Fruit fly (Drosophila melanogaster) whole organism, embryonic: ENCODE data around the gene Ptpmeg2.

ENCODE experiments used
- Bgb ChIP-seq: fragments of 200-800 bp; sonication (Bioruptor generic); IDR thresholded peaks from 2 replicates; pipeline ENCODE4 v1.3.6; 2022; ENCODE audit warnings: missing biosample characterization, missing genetic modification characterization; ENCODE audit not compliant: partially characterized antibody
- CG11093 ChIP-seq: fragments of 200-800 bp; sonication (Bioruptor generic); IDR thresholded peaks from 3 replicates; pipeline ENCODE4 v1.3.6; 2022; ENCODE audit warnings: missing biosample characterization, missing genetic modification characterization
- CG11398 ChIP-seq: fragments of 200-800 bp; sonication (Bioruptor generic); optimal IDR thresholded peaks from 2 replicates; lab custom pipeline; 2016; ENCODE audit warnings: missing biosample characterization, missing genetic modification characterization
- CG12659 ChIP-seq: fragments of 200-800 bp; sonication (Bioruptor generic); optimal IDR thresholded peaks from 3 replicates; lab custom pipeline; 2017; ENCODE audit warnings: mild to moderate bottlenecking, missing biosample characterization, missing genetic modification reagents, missing genetic modification characterization
- CG13287 ChIP-seq: fragments of 200-800 bp; sonication (Bioruptor generic); IDR thresholded peaks from 2 replicates; pipeline ENCODE4 v1.3.6; 2022; ENCODE audit warnings: missing biosample characterization, missing genetic modification characterization; ENCODE audit not compliant: partially characterized antibody
- CG14860 ChIP-seq: fragments of 200-800 bp; sonication (Bioruptor generic); IDR thresholded peaks from 3 replicates; pipeline ENCODE4 v1.3.6; 2022; ENCODE audit warnings: missing biosample characterization, missing genetic modification characterization; ENCODE audit not compliant: partially characterized antibody
- CG15696 ChIP-seq: fragments of 200-800 bp; sonication (Bioruptor generic); optimal IDR thresholded peaks from 2 replicates; lab custom pipeline; 2019; ENCODE audit warnings: missing biosample characterization, mild to moderate bottlenecking, missing genetic modification characterization, moderate library complexity
- CG16813 ChIP-seq: fragments of 200-800 bp; sonication (Bioruptor generic); IDR thresholded peaks from 3 replicates; pipeline ENCODE4 v1.3.6; 2022; ENCODE audit warnings: missing biosample characterization, missing genetic modification characterization; ENCODE audit not compliant: partially characterized antibody
- CG17328 ChIP-seq: fragments of 200-800 bp; sonication (Bioruptor generic); IDR thresholded peaks from 2 replicates; pipeline ENCODE4 v1.3.6; 2022; ENCODE audit warnings: missing biosample characterization, missing genetic modification characterization
- CG17361 ChIP-seq: fragments of 200-800 bp; sonication (Bioruptor generic); IDR thresholded peaks from 3 replicates; pipeline ENCODE4 v1.3.6; 2022; ENCODE audit warnings: missing biosample characterization, missing genetic modification characterization
- CG2129 ChIP-seq: fragments of 200-800 bp; sonication (Bioruptor generic); IDR thresholded peaks from 2 replicates; pipeline ENCODE4 v1.3.6; 2022; ENCODE audit warnings: missing biosample characterization, missing genetic modification characterization; ENCODE audit not compliant: partially characterized antibody
- CG2889 ChIP-seq: fragments of 200-800 bp; sonication (Bioruptor generic); IDR thresholded peaks from 3 replicates; pipeline ENCODE4 v1.3.6; 2022; ENCODE audit warnings: missing biosample characterization, missing genetic modification characterization
- CG33557 ChIP-seq: fragments of 200-800 bp; sonication (Bioruptor generic); optimal IDR thresholded peaks from 2 replicates; lab custom pipeline; 2019; ENCODE audit warnings: missing biosample characterization, mild to moderate bottlenecking, missing genetic modification characterization, moderate library complexity
- CG3726 ChIP-seq: fragments of 200-800 bp; sonication (Bioruptor generic); IDR thresholded peaks from 3 replicates; pipeline ENCODE4, ENCODE4 v1.3.6; 2022; ENCODE audit warnings: missing biosample characterization, missing genetic modification characterization
- CG6254 ChIP-seq: fragments of 200-800 bp; sonication (Bioruptor generic); optimal IDR thresholded peaks from 3 replicates; lab custom pipeline; 2017; ENCODE audit warnings: mild to moderate bottlenecking, missing biosample characterization, missing genetic modification reagents, missing genetic modification characterization
- CG7987 ChIP-seq: fragments of 200-800 bp; sonication (Bioruptor generic); optimal IDR thresholded peaks from 2 replicates; lab custom pipeline; 2018; ENCODE audit warnings: missing biosample characterization, mild to moderate bottlenecking, missing genetic modification characterization, moderate library complexity
- CG8281 ChIP-seq: fragments of 200-800 bp; sonication (Bioruptor generic); optimal IDR thresholded peaks from 2 replicates; lab custom pipeline; 2018; ENCODE audit warnings: missing biosample characterization, mild to moderate bottlenecking, missing genetic modification characterization, moderate library complexity
- D ChIP-seq, 2 experiments: fragments of 200-800 bp in 1 of 2; fragments of >200 bp in 1 of 2; sonication (Bioruptor generic) in 1 of 2; optimal IDR thresholded peaks; 2 replicates in 1 of 2; 3 replicates in 1 of 2; lab custom pipeline; 2017; ENCODE audit warnings: mild to moderate bottlenecking in 1 of 2, missing biosample characterization in 1 of 2, missing genetic modification characterization in 1 of 2, missing genetic modification reagents in 1 of 2
- Dll ChIP-seq: fragments of 200-800 bp; sonication (Bioruptor generic); IDR thresholded peaks from 4 replicates; pipeline ENCODE4 v1.3.6; 2022; ENCODE audit warnings: missing biosample characterization, missing genetic modification characterization; ENCODE audit not compliant: partially characterized antibody
- E2f1 ChIP-seq: fragments of 200-800 bp; sonication (Bioruptor generic); IDR thresholded peaks from 2 replicates; pipeline ENCODE4 v1.3.6; 2022; ENCODE audit warnings: missing biosample characterization, missing genetic modification characterization
- Ets65A ChIP-seq: fragments of 200-800 bp; sonication (Bioruptor generic); peaks from one replicate; lab custom pipeline; 2016; ENCODE audit warnings: missing biosample characterization, missing genetic modification characterization
- Fer3 ChIP-seq: fragments of 200-800 bp; sonication (Bioruptor generic); optimal IDR thresholded peaks from 2 replicates; lab custom pipeline; 2018; ENCODE audit warnings: missing biosample characterization, mild to moderate bottlenecking, missing genetic modification characterization, moderate library complexity
- H2.0 ChIP-seq: fragments of 200-800 bp; sonication (Bioruptor generic); IDR thresholded peaks from 2 replicates; pipeline ENCODE4 v1.3.6; 2022; ENCODE audit warnings: missing biosample characterization, missing genetic modification characterization
- HLH3B ChIP-seq: fragments of 200-800 bp; sonication (Bioruptor generic); IDR thresholded peaks from 2 replicates; pipeline ENCODE4 v1.3.6; 2022; ENCODE audit warnings: missing biosample characterization, missing genetic modification characterization
- HLH4C ChIP-seq: fragments of 200-800 bp; sonication (Bioruptor generic); IDR thresholded peaks from 3 replicates; pipeline ENCODE4 v1.3.6; 2022; ENCODE audit warnings: missing biosample characterization, missing genetic modification characterization; ENCODE audit not compliant: partially characterized antibody
- Nf-YA ChIP-seq: fragments of 200-800 bp; sonication (Bioruptor generic); IDR thresholded peaks from 2 replicates; pipeline ENCODE4 v1.3.6; 2022; ENCODE audit warnings: missing biosample characterization, missing genetic modification characterization
- Ssrp ChIP-seq: fragments of 200-800 bp; sonication (Bioruptor generic); optimal IDR thresholded peaks from 2 replicates; lab custom pipeline; 2018; ENCODE audit warnings: missing biosample characterization, mild to moderate bottlenecking, missing genetic modification characterization, moderate library complexity
- amos ChIP-seq: fragments of 200-800 bp; sonication (Bioruptor generic); IDR thresholded peaks from 2 replicates; pipeline ENCODE4 v1.3.6; 2022; ENCODE audit warnings: missing biosample characterization, missing genetic modification characterization; ENCODE audit not compliant: partially characterized antibody
- ash1 ChIP-seq: fragments of 200-800 bp; sonication (Bioruptor generic); optimal IDR thresholded peaks from 2 replicates; lab custom pipeline; 2018; ENCODE audit warnings: missing biosample characterization, mild to moderate bottlenecking, missing genetic modification characterization
- az2 ChIP-seq: fragments of 200-800 bp; sonication (Bioruptor generic); optimal IDR thresholded peaks from 3 replicates; lab custom pipeline; 2016; ENCODE audit warnings: missing biosample characterization, missing genetic modification characterization
- bbx ChIP-seq: fragments of 200-800 bp; sonication (Bioruptor generic); IDR thresholded peaks from 2 replicates; pipeline ENCODE4 v1.3.6; 2022; ENCODE audit warnings: missing biosample characterization, missing genetic modification characterization; ENCODE audit not compliant: partially characterized antibody
- cas ChIP-seq: fragments of 200-800 bp; sonication (Bioruptor generic); IDR thresholded peaks from 2 replicates; pipeline ENCODE4 v1.3.6; 2022; ENCODE audit warnings: missing biosample characterization, missing genetic modification characterization
- danr ChIP-seq: fragments of 200-800 bp; sonication (Bioruptor generic); IDR thresholded peaks from 2 replicates; pipeline ENCODE4 v1.3.6; 2022; ENCODE audit warnings: missing biosample characterization, missing genetic modification characterization
- exex ChIP-seq: fragments of 200-800 bp; sonication (Bioruptor generic); optimal IDR thresholded peaks from 4 replicates; lab custom pipeline; 2018; ENCODE audit warnings: missing biosample characterization, mild to moderate bottlenecking, missing genetic modification characterization, moderate library complexity
- fd102C ChIP-seq: fragments of 200-800 bp; sonication (Bioruptor generic); optimal IDR thresholded peaks from 2 replicates; lab custom pipeline; 2018; ENCODE audit warnings: missing biosample characterization, mild to moderate bottlenecking, missing genetic modification characterization, moderate library complexity
- fd96Cb ChIP-seq: fragments of 200-800 bp; sonication (Bioruptor generic); optimal IDR thresholded peaks from 2 replicates; lab custom pipeline; 2018; ENCODE audit warnings: missing biosample characterization, mild to moderate bottlenecking, missing genetic modification characterization, moderate library complexity
- grau ChIP-seq: fragments of 200-800 bp; optimal IDR thresholded peaks from 3 replicates; lab custom pipeline; 2019; ENCODE audit warnings: missing biosample characterization, mild to moderate bottlenecking, missing genetic modification characterization, moderate library complexity
- ind ChIP-seq: fragments of 200-800 bp; sonication (Bioruptor generic); optimal IDR thresholded peaks from 3 replicates; lab custom pipeline; 2016; ENCODE audit warnings: missing biosample characterization, missing genetic modification characterization
- kay ChIP-seq: fragments of 200-800 bp; sonication (Bioruptor generic); optimal IDR thresholded peaks from 2 replicates; lab custom pipeline; 2016; ENCODE audit warnings: missing biosample characterization, missing genetic modification characterization
- lbe ChIP-seq: fragments of 200-800 bp; sonication (Bioruptor generic); optimal IDR thresholded peaks from 2 replicates; lab custom pipeline; 2016; ENCODE audit warnings: missing biosample characterization, mild to moderate bottlenecking, missing genetic modification characterization
- prd ChIP-seq, 3 experiments: fragments of >200 bp in 2 of 3; fragments of 200-800 bp in 1 of 3; sonication (Bioruptor generic) in 1 of 3; optimal IDR thresholded peaks in 2 of 3; IDR thresholded peaks in 1 of 3; 2 replicates in 2 of 3; 3 replicates in 1 of 3; pipeline versions ENCODE4 v1.3.6 to Lab custom; 2017 to 2022; ENCODE audit warnings: missing biosample characterization in 1 of 3, missing genetic modification characterization in 1 of 3
- pzg ChIP-seq: fragments of 200-800 bp; sonication (Bioruptor generic); optimal IDR thresholded peaks from 3 replicates; lab custom pipeline; 2018; ENCODE audit warnings: missing biosample characterization, mild to moderate bottlenecking, missing genetic modification characterization, moderate library complexity
- repo ChIP-seq: fragments of 200-800 bp; sonication (Bioruptor generic); optimal IDR thresholded peaks from 2 replicates; lab custom pipeline; 2016; ENCODE audit warnings: missing biosample characterization, missing genetic modification characterization
- sc ChIP-seq, 3 experiments: fragments of >200 bp in 2 of 3; fragments of 200-800 bp in 1 of 3; sonication (Bioruptor generic) in 1 of 3; optimal IDR thresholded peaks; 2 replicates in 2 of 3; 3 replicates in 1 of 3; lab custom pipeline; 2017; ENCODE audit warnings: mild to moderate bottlenecking in 1 of 3, missing biosample characterization in 1 of 3, missing genetic modification characterization in 1 of 3, missing genetic modification reagents in 1 of 3
- tgo ChIP-seq: fragments of 200-800 bp; sonication (Bioruptor generic); IDR thresholded peaks from 3 replicates; pipeline ENCODE4 v1.3.6; 2022; ENCODE audit warnings: missing biosample characterization, missing genetic modification characterization
- vnd ChIP-seq: fragments of 200-800 bp; sonication (Bioruptor generic); IDR thresholded peaks from 3 replicates; pipeline ENCODE4 v1.3.6; 2022; ENCODE audit warnings: missing biosample characterization, missing genetic modification characterization; ENCODE audit not compliant: partially characterized antibody

Ptpmeg2 gene

dm6 chrX:9658865-9659339 is at the start of gene Ptpmeg2 (continued):
- no peak for TF ChIP-seq cas (GFP tag; lab: Robert Waterston, UW)
- TF ChIP-seq CG17328 (GFP tag; lab: Robert Waterston, UW), result 0 out of 2 replicates have a peak, but pooled peaks have one; percentile 35
- peak; percentile 30 for TF ChIP-seq fd102C
- no peak for TF ChIP-seq CG11093
- TF ChIP-seq CG3726, result no peak
- TF ChIP-seq lbe (GFP tag; lab: Kevin White, UChicago), result peak; percentile 28
- no peak for TF ChIP-seq CG2889
- no peak for TF ChIP-seq danr (GFP tag; lab: Robert Waterston, UW)
- peak; percentile 91 for TF ChIP-seq CG12659
- TF ChIP-seq CG33557 (GFP tag; lab: Kevin White, UChicago), result peak; percentile 21
- no peak for TF ChIP-seq CG11398
- no peak for TF ChIP-seq Nf-YA (GFP tag; lab: Robert Waterston, UW)
- peak; percentile 96 for TF ChIP-seq Bgb (GFP tag; lab: Robert Waterston, UW)
- TF ChIP-seq ind, result peak; percentile 60
- TF ChIP-seq sc (optimal IDR thresholded peaks at IDR 0.05; lab: Kevin White, UChicago), result no peak
- no peak for TF ChIP-seq sc (GFP tag; optimal IDR thresholded peaks at IDR 0.05; lab: Kevin White, UChicago)
- peak; percentile 8 for TF ChIP-seq Ssrp (tag; lab: Kevin White, UChicago)
- TF ChIP-seq CG6254 (GFP tag; lab: Kevin White, UChicago), result peak; percentile 52
- peak; percentile 12 for TF ChIP-seq kay (GFP tag; lab: Kevin White, UChicago)
- TF ChIP-seq tgo (GFP tag; lab: Robert Waterston, UW), result peak; percentile 44; the same call in 1 of the 3 replicates
- peak; percentile 65 for TF ChIP-seq ash1
- peak; percentile 62 for TF ChIP-seq az2
- peak; percentile 20 for TF ChIP-seq fd96Cb (tag; lab: Kevin White, UChicago)
- peak; percentile 11 for TF ChIP-seq exex (tag; lab: Kevin White, UChicago)
- TF ChIP-seq D (optimal IDR thresholded peaks at IDR 0.05; lab: Kevin White, UChicago), result no peak
- peak; percentile 10 for TF ChIP-seq D (GFP tag; optimal IDR thresholded peaks at IDR 0.05; lab: Kevin White, UChicago)
- TF ChIP-seq CG15696 (tag; lab: Kevin White, UChicago), result peak; percentile 63
- peak; percentile 43 for TF ChIP-seq Fer3 (tag; lab: Kevin White, UChicago)
- TF ChIP-seq H2.0 (GFP tag; lab: Robert Waterston, UW), result peak; percentile 45; the same call in 1 of the 2 replicates
- peak; percentile 76 for TF ChIP-seq CG7987

dm6 chrX:9707820-9708487 is 49.0 kb upstream of the Ptpmeg2 start:
- TF ChIP-seq CG13287 (GFP tag; lab: Robert Waterston, UW), result peak; percentile 33; the same call in 1 of the 2 replicates
- TF ChIP-seq CG2129 (GFP tag; lab: Robert Waterston, UW), result peak; percentile 50; the same call in 1 of the 2 replicates
- no peak for TF ChIP-seq pzg (GFP tag; lab: Kevin White, UChicago)
- no peak for TF ChIP-seq HLH3B (GFP tag; lab: Robert Waterston, UW)
- TF ChIP-seq CG16813, result peak; percentile 55; the same call in 2 of the 3 replicates
- TF ChIP-seq prd (optimal IDR thresholded peaks at IDR 0.05; lab: Kevin White, UChicago), result no peak
- 0 out of 3 replicates have a peak, but pooled peaks have one; percentile 18 for TF ChIP-seq prd (GFP tag; IDR thresholded peaks at IDR 0.05; lab: Robert Waterston, UW)
- 0 out of 2 replicates have a peak, but pooled peaks have one; percentile 24 for TF ChIP-seq E2f1 (GFP tag; lab: Robert Waterston, UW)
- no peak for TF ChIP-seq grau (tag; lab: Kevin White, UChicago)
- peak; percentile 80 for TF ChIP-seq Dll
- peak; percentile 57; the same call in 1 of the 2 replicates for TF ChIP-seq bbx (GFP tag; lab: Robert Waterston, UW)
- TF ChIP-seq vnd (GFP tag; lab: Robert Waterston, UW), result peak; percentile 35; the same call in 1 of the 3 replicates
- peak; percentile 95 for TF ChIP-seq CG8281
- peak; percentile 30; the same call in 1 of the 3 replicates for TF ChIP-seq CG17361
- peak; percentile 75 for TF ChIP-seq Ets65A
- 0 out of 3 replicates have a peak, but pooled peaks have one; percentile 31 for TF ChIP-seq HLH4C (GFP tag; lab: Robert Waterston, UW)
- TF ChIP-seq CG14860 (GFP tag; lab: Robert Waterston, UW), result 0 out of 3 replicates have a peak, but pooled peaks have one; percentile 36
- no peak for TF ChIP-seq repo
- peak; percentile 36; the same call in 1 of the 2 replicates for TF ChIP-seq amos
